Fruit fly (Drosophila melanogaster): ENCODE data around the gene Upf1.

DNA sequence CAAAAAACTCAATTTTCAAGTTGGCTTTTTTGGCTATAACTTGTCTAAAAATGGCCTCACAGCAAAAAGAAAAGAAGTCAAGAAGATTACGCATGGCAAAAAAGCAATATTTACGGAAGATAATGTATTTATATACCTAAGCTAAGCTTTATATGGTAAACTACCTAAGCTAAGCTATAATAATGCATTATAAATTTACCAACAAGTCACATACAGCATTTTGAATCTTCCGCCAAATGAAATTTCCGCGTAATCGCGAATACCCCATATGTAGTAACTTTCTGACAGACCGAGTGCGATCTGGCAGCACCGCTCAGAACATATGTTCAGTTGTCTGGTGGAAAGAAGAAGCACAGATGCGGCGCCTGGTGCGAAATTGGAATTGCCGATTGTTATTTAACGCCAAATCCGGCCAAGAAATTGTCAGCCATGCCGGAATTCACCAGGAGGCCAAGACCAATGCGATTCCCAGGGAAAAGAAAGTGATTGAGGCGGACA, 13.4 kb downstream of the Upf1 start, which contains the start of gene sicily:
- no peak for TF ChIP-seq psq (optimal IDR thresholded peaks at IDR 0.05)
- TF ChIP-seq EcR (GFP tag; optimal IDR thresholded peaks at IDR 0.05) = no peak

Measured in whole organism.